Fruit fly (Drosophila melanogaster) Kc167 (cell line): ENCODE data around the gene CG31041.

Source experiments
- Myc ChIP-seq: fragments of >200 bp; optimal IDR thresholded peaks from 2 replicates; lab custom pipeline; 2017; ENCODE audit warnings: missing external identifiers
- Sin3A ChIP-seq: fragments of >200 bp; optimal IDR thresholded peaks from 2 replicates; lab custom pipeline; 2018; ENCODE audit warnings: missing external identifiers
- h ChIP-seq: fragments of >200 bp; optimal IDR thresholded peaks from 3 replicates; lab custom pipeline; 2018; ENCODE audit warnings: missing external identifiers
- insv ChIP-seq: fragments of >200 bp; optimal IDR thresholded peaks from 3 replicates; lab custom pipeline; 2018; ENCODE audit warnings: missing external identifiers
- psq ChIP-seq: fragments of >200 bp; optimal IDR thresholded peaks from 2 replicates; lab custom pipeline; 2017; ENCODE audit warnings: missing external identifiers
- ttk ChIP-seq: sonication (Bioruptor generic); optimal IDR thresholded peaks from 2 replicates; lab custom pipeline; 2017; ENCODE audit warnings: missing external identifiers

DNA sequence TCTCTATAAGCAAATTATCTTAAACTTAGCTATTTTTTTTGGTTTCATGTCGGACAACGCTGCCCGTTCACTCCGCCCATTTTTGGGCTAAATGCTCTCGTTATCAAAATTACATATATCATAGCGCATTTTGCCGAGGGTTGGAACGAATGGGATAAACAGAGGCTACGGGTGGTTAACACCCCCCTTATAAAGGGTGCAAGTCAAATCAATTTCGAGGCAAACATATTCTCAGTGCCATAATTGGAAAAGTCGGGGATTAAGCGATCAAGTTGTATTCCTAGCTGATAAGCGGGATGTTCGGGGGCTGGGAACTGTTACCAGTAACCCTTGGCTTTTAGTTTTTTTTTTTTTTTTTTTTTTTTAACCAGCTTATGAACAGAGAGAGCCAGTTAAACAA lies 7.4 kb downstream of the CG31041 start:
- no peak for TF ChIP-seq Myc (lab: Kevin White, UChicago)
- no peak for TF ChIP-seq psq
- TF ChIP-seq insv (lab: Kevin White, UChicago): no peak
- TF ChIP-seq ttk (lab: Kevin White, UChicago): no peak
- no peak for TF ChIP-seq h (lab: Kevin White, UChicago)
- TF ChIP-seq Sin3A (lab: Kevin White, UChicago): no peak
